Worm (Caenorhabditis elegans) whole organism, L4 larva: Measurements from ENCODE around the gene hdl-2.

ENCODE experiments used
- Y105C5A.15 ChIP-seq: fragments of 200-800 bp; sonication (Bioruptor generic); IDR thresholded peaks from 2 replicates; pipeline ENCODE4 v1.3.6; 2022; ENCODE audit warnings: missing genetic modification characterization, missing compliant biosample characterization
- aly-2 ChIP-seq: sonication (generic microtip); optimal IDR thresholded peaks from 2 replicates; lab custom pipeline; 2018; ENCODE audit warnings: missing biosample characterization, missing genetic modification characterization
- nhr-25 ChIP-seq: sonication (generic microtip); optimal IDR thresholded peaks from 2 replicates; lab custom pipeline; 2017; ENCODE audit warnings: missing genetic modification characterization, mild to moderate bottlenecking, missing compliant biosample characterization, antibody characterized with exemption, moderate library complexity, borderline replicate concordance; ENCODE audit not compliant: insufficient read depth
- nhr-41 ChIP-seq: fragments of 200-800 bp; sonication (Bioruptor generic); IDR thresholded peaks from 2 replicates; pipeline ENCODE4 v1.3.6; 2022; ENCODE audit warnings: missing genetic modification reagents, missing genetic modification characterization, missing compliant biosample characterization
- nhr-77 ChIP-seq: fragments of 150-350 bp; optimal IDR thresholded peaks from 2 replicates; lab custom pipeline; 2014; ENCODE audit warnings: missing biosample characterization, missing genetic modification characterization

DNA sequence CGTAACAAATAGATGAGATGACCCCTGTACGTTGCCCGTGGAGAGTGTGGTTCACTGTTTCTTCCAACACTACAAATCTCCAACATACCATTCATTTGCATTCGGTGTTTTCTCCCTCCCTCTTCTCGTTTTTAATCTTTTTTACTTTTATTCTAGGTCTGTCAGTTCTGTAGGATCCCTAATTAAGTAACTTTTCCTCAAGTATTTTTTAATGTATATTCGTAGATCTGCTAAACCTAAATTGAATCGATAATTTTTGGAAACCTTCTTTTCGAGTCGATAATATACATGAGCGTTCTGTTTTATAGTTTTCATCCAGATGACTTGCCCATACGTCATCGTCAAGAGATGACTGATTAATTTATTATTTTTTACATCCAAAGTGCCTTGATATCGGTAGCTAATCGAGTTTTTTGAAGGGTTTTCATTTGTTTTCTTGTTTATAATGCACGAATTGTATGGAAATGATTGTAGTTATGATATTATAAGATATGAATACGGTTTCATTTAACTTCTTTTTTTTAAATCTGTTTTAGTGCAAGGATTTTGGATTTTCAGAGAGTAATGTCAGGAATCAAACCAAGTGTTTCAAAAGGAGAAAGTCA lies 33.7 kb upstream of the hdl-2 start, which contains the start of the genes T28C6.11 and T11B7.1:
- TF ChIP-seq aly-2 = no peak
- TF ChIP-seq nhr-77 (tag; lab: Kevin White, UChicago) = no peak
- no peak for TF ChIP-seq nhr-25 (tag; lab: Kevin White, UChicago)
- TF ChIP-seq Y105C5A.15 (GFP tag; lab: Robert Waterston, UW) = no peak
- TF ChIP-seq nhr-41 = no peak
